Worm (Caenorhabditis elegans): ENCODE data around the gene Y48E1C.1.

Y48E1C.1 gene

DNA sequence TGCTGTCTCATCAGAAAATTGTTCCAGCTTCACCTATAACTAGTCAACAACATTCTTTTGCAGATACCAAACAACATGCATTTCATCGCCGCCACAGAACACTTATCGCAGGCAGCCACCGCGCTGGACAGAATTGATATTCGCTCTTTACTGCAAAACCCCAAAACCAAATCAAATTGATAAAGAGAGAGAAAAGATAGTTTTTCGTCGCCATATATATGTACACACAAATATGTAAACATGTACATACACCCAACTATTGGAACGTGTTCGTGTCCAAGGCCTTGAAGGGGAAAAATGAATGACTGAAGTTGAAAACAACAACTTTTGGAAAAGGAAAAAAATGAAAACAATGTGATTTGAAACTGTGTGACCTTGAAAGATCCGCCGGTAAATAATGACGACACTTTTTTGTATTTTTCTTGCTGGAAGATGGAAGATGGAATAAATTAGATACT is 50.6 kb downstream of the Y48E1C.1 start (continued):
- TF ChIP-seq mep-1 (tag; optimal IDR thresholded peaks at IDR 0.05): peak; percentile 41
- no peak for TF ChIP-seq lsy-2 (tag; optimal IDR thresholded peaks at IDR 0.05)
- peak; percentile 86 for TF ChIP-seq dve-1 (tag; optimal IDR thresholded peaks at IDR 0.05; ENCODE audit: insufficient read depth)
- TF ChIP-seq unc-62 (GFP tag; optimal IDR thresholded peaks at IDR 0.05 in 1 of 2): peak in 1 of 2 experiments; percentile 71
- TF ChIP-seq unc-62 (tag; optimal IDR thresholded peaks at IDR 0.05): no peak
- peak; percentile 74 for TF ChIP-seq pqm-1 (tag; optimal IDR thresholded peaks at IDR 0.05)
- TF ChIP-seq mxl-2 (GFP tag; conservative IDR thresholded peaks at IDR 0.05): 0 out of 2 replicates have a peak, but pooled peaks have one; percentile 43
- TF ChIP-seq aha-1 (tag): peak; percentile 95
- TF ChIP-seq nhr-28 (tag; optimal IDR thresholded peaks at IDR 0.05): peak; percentile 87

DNA sequence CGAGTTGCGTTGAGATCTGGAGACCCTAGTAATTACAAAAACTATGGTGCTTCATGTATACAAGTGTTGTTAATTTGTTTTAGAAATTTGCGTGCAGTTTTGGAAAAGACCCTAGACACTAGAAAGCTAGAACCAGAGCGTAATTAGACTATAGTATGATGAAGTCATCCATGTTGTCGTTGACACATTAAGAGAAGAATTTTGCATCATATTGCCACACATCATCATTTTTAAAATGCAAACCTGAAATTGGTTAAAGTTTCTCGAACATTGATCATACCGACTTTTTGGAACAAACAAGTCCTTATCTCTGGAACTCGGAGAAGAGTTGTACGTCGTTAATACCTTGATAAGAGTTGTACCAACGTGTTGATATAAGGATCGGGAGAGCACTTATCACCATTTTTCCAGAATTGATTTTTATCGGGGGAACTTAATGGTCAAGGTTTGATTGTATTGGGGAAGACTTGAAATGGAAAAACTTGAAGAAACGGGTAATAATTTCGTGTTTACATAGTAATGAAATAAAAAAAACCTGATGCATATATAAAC is 53.1 kb downstream of the Y48E1C.1 start:
- no peak for TF ChIP-seq T26A8.4 (GFP tag; IDR thresholded peaks at IDR 0.05)
- no peak for TF ChIP-seq zag-1 (tag; optimal IDR thresholded peaks at IDR 0.05)
- TF ChIP-seq unc-62 (GFP tag; optimal IDR thresholded peaks at IDR 0.05 in 1 of 2): peak in 1 of 2 experiments; percentile 86
- TF ChIP-seq unc-62 (tag; optimal IDR thresholded peaks at IDR 0.05): no peak
- TF ChIP-seq ceh-44 (GFP tag; IDR thresholded peaks at IDR 0.05): no peak
- peak; percentile 72 for TF ChIP-seq mxl-3 (GFP tag; optimal IDR thresholded peaks at IDR 0.05)
- no peak for TF ChIP-seq lir-3 (tag; optimal IDR thresholded peaks at IDR 0.05)
- TF ChIP-seq dmd-6 (GFP tag; IDR thresholded peaks at IDR 0.05): peak; percentile 94
- TF ChIP-seq rbr-2 (tag; optimal IDR thresholded peaks at IDR 0.05): no peak
- TF ChIP-seq skn-1 (tag; optimal IDR thresholded peaks at IDR 0.05): no peak
- peak; percentile 78 for TF ChIP-seq nhr-48 (tag; optimal IDR thresholded peaks at IDR 0.05)
- TF ChIP-seq fkh-10 (GFP tag; optimal IDR thresholded peaks at IDR 0.05): no peak
- TF ChIP-seq nhr-25 (tag; optimal IDR thresholded peaks at IDR 0.05; ENCODE audit: borderline replicate concordance, insufficient read depth): no peak
- TF ChIP-seq saeg-2 (GFP tag; IDR thresholded peaks at IDR 0.05): no peak
- TF ChIP-seq ztf-7 (tag; optimal IDR thresholded peaks at IDR 0.05): peak; percentile 66
- TF ChIP-seq lin-15B (tag; optimal IDR thresholded peaks at IDR 0.05): no peak
- TF ChIP-seq ces-1 (GFP tag; optimal IDR thresholded peaks at IDR 0.05): no peak
- no peak for TF ChIP-seq nhr-76 (tag; optimal IDR thresholded peaks at IDR 0.05)
- no peak for TF ChIP-seq daf-16 (GFP tag; optimal IDR thresholded peaks at IDR 0.05)
- peak; percentile 98 for TF ChIP-seq daf-16 (tag; optimal IDR thresholded peaks at IDR 0.05)
- TF ChIP-seq mep-1 (tag; optimal IDR thresholded peaks at IDR 0.05): peak; percentile 10
- TF ChIP-seq ceh-32 (tag; optimal IDR thresholded peaks at IDR 0.05; ENCODE audit: poor library complexity): no peak
- peak; percentile 80 for TF ChIP-seq dve-1 (tag; optimal IDR thresholded peaks at IDR 0.05; ENCODE audit: insufficient read depth)
- no peak for TF ChIP-seq tra-1 (GFP tag; IDR thresholded peaks at IDR 0.05)
- peak in 1 of 2 experiments; percentile 81 for TF ChIP-seq hif-1 (tag; optimal IDR thresholded peaks at IDR 0.05)
- TF ChIP-seq nhr-28 (tag; optimal IDR thresholded peaks at IDR 0.05): peak; percentile 56
- peak; percentile 8 for TF ChIP-seq nhr-102 (tag; optimal IDR thresholded peaks at IDR 0.05)
- TF ChIP-seq ceh-28 (tag; optimal IDR thresholded peaks at IDR 0.05): no peak
- peak; percentile 15 for TF ChIP-seq hlh-30 (tag; optimal IDR thresholded peaks at IDR 0.05; ENCODE audit: insufficient read depth)
- TF ChIP-seq pqm-1 (tag; optimal IDR thresholded peaks at IDR 0.05): peak; percentile 79
- no peak for TF ChIP-seq gei-8 (GFP tag; optimal IDR thresholded peaks at IDR 0.05)
- no peak for TF ChIP-seq tag-97 (GFP tag; IDR thresholded peaks at IDR 0.05)
- TF ChIP-seq nhr-77 (tag; optimal IDR thresholded peaks at IDR 0.05): peak; percentile 6
- TF ChIP-seq ztf-11 (tag; optimal IDR thresholded peaks at IDR 0.05): no peak
- peak; percentile 80; the same call in 1 of the 2 replicates for TF ChIP-seq php-3 (GFP tag; IDR thresholded peaks at IDR 0.05)
- no peak for TF ChIP-seq nhr-111 (GFP tag; optimal IDR thresholded peaks at IDR 0.05)
- peak in 1 of 2 experiments; percentile 43 for TF ChIP-seq lsy-2 (tag; optimal IDR thresholded peaks at IDR 0.05)
- TF ChIP-seq hmg-1.1 (GFP tag; IDR thresholded peaks at IDR 0.05): no peak
- no peak for TF ChIP-seq cey-2 (tag; optimal IDR thresholded peaks at IDR 0.05; ENCODE audit: borderline replicate concordance, insufficient read depth)
- peak; percentile 86 for TF ChIP-seq hlh-11 (tag; optimal IDR thresholded peaks at IDR 0.05)
- TF ChIP-seq ZK546.5 (tag; optimal IDR thresholded peaks at IDR 0.05): no peak
- TF ChIP-seq nhr-11 (tag; optimal IDR thresholded peaks at IDR 0.05): peak; percentile 43
- TF ChIP-seq spr-1 (tag; optimal IDR thresholded peaks at IDR 0.05): no peak
- TF ChIP-seq snpc-1.2 (GFP tag; IDR thresholded peaks at IDR 0.05): no peak
